Fruit fly (Drosophila melanogaster) whole organism, embryonic: ENCODE results near the gene CG12951.

ENCODE experiments used
- Asciz ChIP-seq: fragments of 200-800 bp; sonication (Bioruptor generic); optimal IDR thresholded peaks from 2 replicates; lab custom pipeline; 2017; ENCODE audit warnings: missing biosample characterization, mild to moderate bottlenecking, missing genetic modification characterization, missing genetic modification reagents
- Atf3 ChIP-seq: fragments of 200-800 bp; sonication (Bioruptor generic); optimal IDR thresholded peaks from 3 replicates; lab custom pipeline; 2016; ENCODE audit warnings: missing biosample characterization, missing genetic modification characterization
- Atf6 ChIP-seq: fragments of 200-800 bp; sonication (Bioruptor generic); IDR thresholded peaks from 2 replicates; pipeline ENCODE4 v1.3.6; 2022; ENCODE audit warnings: missing biosample characterization, missing genetic modification characterization
- CG10366 ChIP-seq: fragments of 200-800 bp; sonication (Bioruptor generic); IDR thresholded peaks from 2 replicates; pipeline ENCODE4 v1.3.6; 2022; ENCODE audit warnings: missing biosample characterization, missing genetic modification characterization
- CG10654 ChIP-seq: fragments of 200-800 bp; sonication (Bioruptor generic); optimal IDR thresholded peaks from 2 replicates; lab custom pipeline; 2016; ENCODE audit warnings: missing biosample characterization, missing genetic modification characterization
- CG11093 ChIP-seq: fragments of 200-800 bp; sonication (Bioruptor generic); IDR thresholded peaks from 3 replicates; pipeline ENCODE4 v1.3.6; 2022; ENCODE audit warnings: missing biosample characterization, missing genetic modification characterization
- CG11247 ChIP-seq: fragments of 200-800 bp; sonication (Bioruptor generic); IDR thresholded peaks from 2 replicates; pipeline ENCODE4 v1.3.6; 2022; ENCODE audit warnings: missing biosample characterization, missing genetic modification characterization
- CG12219 ChIP-seq: fragments of 200-800 bp; sonication (Bioruptor generic); optimal IDR thresholded peaks from 3 replicates; lab custom pipeline; 2018; ENCODE audit warnings: missing biosample characterization, mild to moderate bottlenecking, missing genetic modification characterization
- CG12391 ChIP-seq: fragments of 200-800 bp; sonication (Bioruptor generic); optimal IDR thresholded peaks from 3 replicates; lab custom pipeline; 2018; ENCODE audit warnings: missing biosample characterization, mild to moderate bottlenecking, missing genetic modification characterization, moderate library complexity
- CG14014 ChIP-seq: fragments of 200-800 bp; sonication (Bioruptor generic); IDR thresholded peaks from 2 replicates; pipeline ENCODE4 v1.3.6; 2022; ENCODE audit warnings: missing biosample characterization, missing genetic modification characterization
- CG14050 ChIP-seq: fragments of 200-800 bp; sonication (Bioruptor generic); IDR thresholded peaks from 3 replicates; pipeline ENCODE4 v1.3.6; 2022; ENCODE audit warnings: missing biosample characterization, missing genetic modification characterization
- CG14710 ChIP-seq: fragments of 200-800 bp; sonication (Bioruptor generic); optimal IDR thresholded peaks from 3 replicates; lab custom pipeline; 2019; ENCODE audit warnings: missing biosample characterization, mild to moderate bottlenecking, missing genetic modification characterization, moderate library complexity
- CG15514 ChIP-seq: fragments of 200-800 bp; sonication (Bioruptor generic); optimal IDR thresholded peaks from 3 replicates; lab custom pipeline; 2017; ENCODE audit warnings: missing biosample characterization, missing genetic modification characterization, mild to moderate bottlenecking, moderate library complexity, missing genetic modification reagents
- CG16779 ChIP-seq: fragments of 200-800 bp; sonication (Bioruptor generic); IDR thresholded peaks from 2 replicates; pipeline ENCODE4 v1.3.6; 2022; ENCODE audit warnings: missing biosample characterization, missing genetic modification characterization
- CG17829 ChIP-seq: fragments of 200-800 bp; optimal IDR thresholded peaks from 2 replicates; lab custom pipeline; 2019; ENCODE audit warnings: missing biosample characterization, mild to moderate bottlenecking, missing genetic modification characterization, moderate library complexity
- CG18599 ChIP-seq: fragments of 200-800 bp; sonication (Bioruptor generic); optimal IDR thresholded peaks from 3 replicates; lab custom pipeline; 2017; ENCODE audit warnings: missing biosample characterization, missing genetic modification characterization, mild to moderate bottlenecking, moderate library complexity, missing genetic modification reagents
- CG2199 ChIP-seq: fragments of 200-800 bp; sonication (Bioruptor generic); IDR thresholded peaks from 3 replicates; pipeline ENCODE4 v1.3.6; 2022; ENCODE audit warnings: missing biosample characterization, missing genetic modification characterization
- CG30431 ChIP-seq: fragments of 200-800 bp; sonication (Bioruptor generic); optimal IDR thresholded peaks from 2 replicates; lab custom pipeline; 2017; ENCODE audit warnings: missing biosample characterization, missing genetic modification characterization
- CG3281 ChIP-seq: fragments of 200-800 bp; sonication (Bioruptor generic); optimal IDR thresholded peaks from 3 replicates; lab custom pipeline; 2017; ENCODE audit warnings: missing biosample characterization, mild to moderate bottlenecking, missing genetic modification characterization
- CG4328 ChIP-seq: fragments of 200-800 bp; sonication (Bioruptor generic); optimal IDR thresholded peaks from 3 replicates; lab custom pipeline; 2017; ENCODE audit warnings: missing biosample characterization, missing genetic modification reagents, missing genetic modification characterization
- CG4707 ChIP-seq: fragments of 200-800 bp; sonication (Bioruptor generic); optimal IDR thresholded peaks from 2 replicates; lab custom pipeline; 2018; ENCODE audit warnings: missing biosample characterization, mild to moderate bottlenecking, missing genetic modification characterization, moderate library complexity
- CG7271 ChIP-seq: fragments of 200-800 bp; sonication (Bioruptor generic); optimal IDR thresholded peaks from 2 replicates; lab custom pipeline; 2018; ENCODE audit warnings: missing biosample characterization, mild to moderate bottlenecking, missing genetic modification characterization, moderate library complexity
- CG7556 ChIP-seq: fragments of 200-800 bp; sonication (Bioruptor generic); optimal IDR thresholded peaks from 2 replicates; lab custom pipeline; 2017; ENCODE audit warnings: missing biosample characterization, mild to moderate bottlenecking, missing genetic modification characterization
- CG8089 ChIP-seq: fragments of 200-800 bp; sonication (Bioruptor generic); optimal IDR thresholded peaks from 3 replicates; lab custom pipeline; 2016; ENCODE audit warnings: missing biosample characterization, missing genetic modification characterization
- CG8388 ChIP-seq: fragments of 200-800 bp; sonication (Bioruptor generic); optimal IDR thresholded peaks from 2 replicates; lab custom pipeline; 2019; ENCODE audit warnings: missing biosample characterization, mild to moderate bottlenecking, missing genetic modification characterization, moderate library complexity
- CG8944 ChIP-seq: fragments of 200-800 bp; sonication (Bioruptor generic); optimal IDR thresholded peaks from 3 replicates; lab custom pipeline; 2016; ENCODE audit warnings: missing biosample characterization, missing genetic modification characterization
- Dbx ChIP-seq: fragments of 200-800 bp; sonication (Bioruptor generic); IDR thresholded peaks from 3 replicates; pipeline ENCODE4 v1.3.6; 2022; ENCODE audit warnings: missing biosample characterization, missing genetic modification characterization
- GATAe ChIP-seq: fragments of 200-800 bp; sonication (Bioruptor generic); conservative IDR thresholded peaks from 2 replicates; pipeline ENCODE4 v1.3.6; 2022; ENCODE audit warnings: missing biosample characterization, missing genetic modification characterization
- HLHmδ ChIP-seq: fragments of 200-800 bp; sonication (Bioruptor generic); optimal IDR thresholded peaks from 2 replicates; lab custom pipeline; 2018; ENCODE audit warnings: missing biosample characterization, mild to moderate bottlenecking, missing genetic modification characterization, moderate library complexity
- HmgZ ChIP-seq: fragments of 200-800 bp; sonication (Bioruptor generic); optimal IDR thresholded peaks from 2 replicates; lab custom pipeline; 2018; ENCODE audit warnings: missing biosample characterization, mild to moderate bottlenecking, missing genetic modification characterization
- Hr51 ChIP-seq, 2 experiments: fragments of 200-800 bp; sonication (Bioruptor generic); optimal IDR thresholded peaks; 2 replicates in 1 of 2; 3 replicates in 1 of 2; lab custom pipeline; 2016 to 2018; ENCODE audit warnings: missing biosample characterization in 2 of 2, missing genetic modification characterization in 2 of 2, mild to moderate bottlenecking in 1 of 2, moderate library complexity in 1 of 2
- MBD-R2 ChIP-seq: fragments of 200-800 bp; sonication (Bioruptor generic); IDR thresholded peaks from 2 replicates; pipeline ENCODE4 v1.3.6; 2022; ENCODE audit warnings: missing biosample characterization, missing genetic modification characterization
- Rfx ChIP-seq: fragments of 200-800 bp; sonication (Bioruptor generic); IDR thresholded peaks from 2 replicates; pipeline ENCODE4 v1.3.6; 2022; ENCODE audit warnings: missing biosample characterization, missing genetic modification characterization
- Usf ChIP-seq: fragments of 200-800 bp; sonication (Bioruptor generic); optimal IDR thresholded peaks from 2 replicates; lab custom pipeline; 2017; ENCODE audit warnings: missing genotype, missing biosample characterization, missing genetic modification characterization
- YL-1 ChIP-seq: fragments of 200-800 bp; sonication (Bioruptor generic); optimal IDR thresholded peaks from 3 replicates; lab custom pipeline; 2017; ENCODE audit warnings: missing biosample characterization, mild to moderate bottlenecking, missing genetic modification characterization
- dpn ChIP-seq, 2 experiments: fragments of 200-800 bp; sonication (Bioruptor generic); optimal IDR thresholded peaks; 3 replicates each; lab custom pipeline; 2016; ENCODE audit warnings: missing biosample characterization in 2 of 2, missing genetic modification characterization in 2 of 2
- emc ChIP-seq: fragments of 200-800 bp; sonication (Bioruptor generic); optimal IDR thresholded peaks from 2 replicates; lab custom pipeline; 2016; ENCODE audit warnings: missing biosample characterization, missing genetic modification characterization
- fd102C ChIP-seq: fragments of 200-800 bp; sonication (Bioruptor generic); optimal IDR thresholded peaks from 2 replicates; lab custom pipeline; 2018; ENCODE audit warnings: missing biosample characterization, mild to moderate bottlenecking, missing genetic modification characterization, moderate library complexity
- gcm ChIP-seq: fragments of 200-800 bp; sonication (Bioruptor generic); optimal IDR thresholded peaks from 2 replicates; lab custom pipeline; 2019; ENCODE audit warnings: missing biosample characterization, mild to moderate bottlenecking, missing genetic modification characterization, moderate library complexity
- gro ChIP-seq: fragments of 200-800 bp; sonication (Bioruptor generic); optimal IDR thresholded peaks from 2 replicates; lab custom pipeline; 2016; ENCODE audit warnings: missing biosample characterization, missing genetic modification characterization
- klu ChIP-seq: fragments of 200-800 bp; sonication (Bioruptor generic); IDR thresholded peaks from 2 replicates; pipeline ENCODE4 v1.3.6; 2022; ENCODE audit warnings: missing biosample characterization, missing genetic modification characterization
- luna ChIP-seq: fragments of 200-800 bp; sonication (Bioruptor generic); optimal IDR thresholded peaks from 2 replicates; lab custom pipeline; 2016; ENCODE audit warnings: missing biosample characterization, missing genetic modification characterization
- mam ChIP-seq: fragments of 200-800 bp; sonication (Bioruptor generic); optimal IDR thresholded peaks from 3 replicates; lab custom pipeline; 2016; ENCODE audit warnings: missing biosample characterization, missing genetic modification characterization
- onecut ChIP-seq: fragments of 200-800 bp; sonication (Bioruptor generic); IDR thresholded peaks from 2 replicates; pipeline ENCODE4 v1.3.6; 2022; ENCODE audit warnings: missing biosample characterization, missing genetic modification characterization
- phol ChIP-seq: fragments of 200-800 bp; sonication (Bioruptor generic); optimal IDR thresholded peaks from 3 replicates; lab custom pipeline; 2018; ENCODE audit warnings: missing biosample characterization, mild to moderate bottlenecking, missing genetic modification characterization, moderate library complexity
- run ChIP-seq: fragments of 200-800 bp; sonication (Bioruptor generic); optimal IDR thresholded peaks from 3 replicates; lab custom pipeline; 2018; ENCODE audit warnings: missing biosample characterization, mild to moderate bottlenecking, missing genetic modification characterization
- toy ChIP-seq: fragments of 200-800 bp; sonication (Bioruptor generic); IDR thresholded peaks from 2 replicates; pipeline ENCODE4 v1.3.6; 2022; ENCODE audit warnings: missing biosample characterization, missing genetic modification characterization
- ttk ChIP-seq: fragments of 200-800 bp; sonication (Bioruptor generic); IDR thresholded peaks from 2 replicates; pipeline ENCODE4 v2.1.2; 2022; ENCODE audit warnings: missing biosample characterization, missing genetic modification characterization
- twi ChIP-seq: fragments of 200-800 bp; optimal IDR thresholded peaks from 2 replicates; lab custom pipeline; 2019; ENCODE audit warnings: missing biosample characterization, mild to moderate bottlenecking, missing genetic modification characterization, moderate library complexity
- vvl ChIP-seq: fragments of 200-800 bp; sonication (Bioruptor generic); IDR thresholded peaks from 2 replicates; pipeline ENCODE4 v1.3.6; 2022; ENCODE audit warnings: missing biosample characterization, missing genetic modification characterization

Gene CG12951

dm6 chr3R:9342248-9342882 lies 12.2 kb upstream of the CG12951 start (continued):
- TF ChIP-seq mam (GFP tag; lab: Kevin White, UChicago) (peak; percentile 8), Asciz (peak; percentile 70), CG12219 (GFP tag; lab: Kevin White, UChicago) (peak; percentile 50), MBD-R2 (GFP tag; lab: Robert Waterston, UW) (no peak), CG7556 (GFP tag; lab: Kevin White, UChicago) (peak; percentile 50), HLHmδ (GFP tag; lab: Kevin White, UChicago) (peak; percentile 96), CG14710 (tag; lab: Kevin White, UChicago) (peak; percentile 56), emc (GFP tag; lab: Kevin White, UChicago) (no peak), ttk (GFP tag; lab: Robert Waterston, UW) (no peak), CG12391 (tag; lab: Kevin White, UChicago) (peak; percentile 73), CG8388 (peak; percentile 46), phol (peak; percentile 7), Rfx (GFP tag; lab: Robert Waterston, UW) (peak; percentile 58), CG17829 (tag; lab: Kevin White, UChicago) (peak; percentile 64), CG14014 (GFP tag; lab: Robert Waterston, UW) (peak; percentile 11; the same call in 1 of the 2 replicates), Usf (GFP tag; lab: Kevin White, UChicago) (no peak), vvl (GFP tag; lab: Robert Waterston, UW) (peak; percentile 77), run (peak; percentile 51), Hr51 (GFP tag; optimal IDR thresholded peaks at IDR 0.05; lab: Kevin White, UChicago) (peak in 1 of 2 experiments; percentile 17), CG4328 (peak; percentile 57), CG11247 (GFP tag; lab: Robert Waterston, UW) (peak; percentile 47; the same call in 1 of the 2 replicates), YL-1 (peak; percentile 7), twi (tag; lab: Kevin White, UChicago) (no peak), Atf3 (GFP tag; lab: Kevin White, UChicago) (peak; percentile 13), Dbx (GFP tag; lab: Robert Waterston, UW) (peak; percentile 6; the same call in 1 of the 3 replicates), CG11093 (GFP tag; lab: Robert Waterston, UW) (no peak), CG8089 (no peak), klu (GFP tag; lab: Robert Waterston, UW) (no peak), CG7271 (no peak), toy (GFP tag; lab: Robert Waterston, UW) (no peak), CG15514 (GFP tag; lab: Kevin White, UChicago) (peak; percentile 69), CG8944 (GFP tag; lab: Kevin White, UChicago) (no peak), CG4707 (GFP tag; lab: Kevin White, UChicago) (peak; percentile 78), CG16779 (GFP tag; lab: Robert Waterston, UW) (no peak), CG30431 (GFP tag; lab: Kevin White, UChicago) (no peak), CG10366 (GFP tag; lab: Robert Waterston, UW) (peak; percentile 7; the same call in 1 of the 2 replicates), onecut (GFP tag; lab: Robert Waterston, UW) (peak; percentile 50), HmgZ (peak; percentile 75), gro (GFP tag; lab: Kevin White, UChicago) (no peak), luna (GFP tag; lab: Kevin White, UChicago) (no peak), dpn (GFP tag; optimal IDR thresholded peaks at IDR 0.05; lab: Kevin White, UChicago) (peak in 1 of 2 experiments; percentile 55), CG10654 (GFP tag; lab: Kevin White, UChicago) (peak; percentile 20), CG14050 (no peak), gcm (GFP tag; lab: Kevin White, UChicago) (peak; percentile 78), Atf6 (GFP tag; lab: Robert Waterston, UW) (peak; percentile 53; the same call in 1 of the 2 replicates), CG3281 (GFP tag; lab: Kevin White, UChicago) (peak; percentile 70), CG2199 (0 out of 3 replicates have a peak, but pooled peaks have one; percentile 19), fd102C (GFP tag; lab: Kevin White, UChicago) (no peak), GATAe (GFP tag; lab: Robert Waterston, UW) (no peak), CG18599 (GFP tag; lab: Kevin White, UChicago) (peak; percentile 84)
